Worm (Caenorhabditis elegans): ENCODE data around the gene ccdc-12.

ce11 chrIV:2507824-2508223 is 12.8 kb upstream of the ccdc-12 start, which contains the start of gene Y69A2AR.22:
- TF ChIP-seq ama-1 (optimal IDR thresholded peaks at IDR 0.05): no peak
- no peak for TF ChIP-seq nhr-102 (tag; optimal IDR thresholded peaks at IDR 0.05)
- no peak for TF ChIP-seq snpc-1.2 (GFP tag; IDR thresholded peaks at IDR 0.05)
